Worm (Caenorhabditis elegans): ENCODE measurements around the gene mdt-29.

DNA sequence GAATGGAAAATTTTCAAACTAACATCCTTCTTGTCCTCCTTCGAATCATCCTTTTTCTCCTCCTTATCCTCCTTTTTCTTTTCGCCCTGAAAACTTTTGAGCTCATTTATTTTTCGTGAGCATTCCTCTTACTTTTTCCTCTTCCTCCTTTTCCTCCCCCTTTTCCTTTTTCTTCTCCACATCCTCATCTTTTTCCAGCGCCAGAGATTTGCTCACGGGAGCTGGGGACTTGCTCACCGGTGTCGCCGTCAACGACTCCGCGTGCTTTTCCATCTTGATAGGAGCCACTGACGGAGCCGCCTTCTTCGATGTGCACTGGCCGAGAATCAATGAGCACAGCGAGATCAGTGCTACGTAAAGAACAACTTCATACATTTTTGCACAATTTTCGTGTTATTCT, 24.7 kb upstream of the mdt-29 start, which contains the start of gene K08E3.2:
- TF ChIP-seq isw-1 (GFP tag; IDR thresholded peaks at IDR 0.05) (no peak), lsy-2 (tag; optimal IDR thresholded peaks at IDR 0.05) (no peak), rnt-1 (tag; optimal IDR thresholded peaks at IDR 0.05) (no peak), lin-39 (tag; optimal IDR thresholded peaks at IDR 0.05) (no peak), sox-4 (tag; optimal IDR thresholded peaks at IDR 0.05) (no peak), unc-130 (tag; optimal IDR thresholded peaks at IDR 0.05) (no peak), ztf-11 (tag; optimal IDR thresholded peaks at IDR 0.05) (no peak), fos-1 (tag; optimal IDR thresholded peaks at IDR 0.05) (no peak), unc-62 (GFP tag; optimal IDR thresholded peaks at IDR 0.05) (no peak), efl-1 (optimal IDR thresholded peaks at IDR 0.05) (no peak), efl-1 (GFP tag; optimal IDR thresholded peaks at IDR 0.05 in 1 of 2) (no peak), lin-15B (tag; optimal IDR thresholded peaks at IDR 0.05) (no peak), fkh-8 (tag; optimal IDR thresholded peaks at IDR 0.05) (no peak)
